Fruit fly (Drosophila melanogaster): ENCODE measurements around the gene Ilp6.

The Ilp6 gene

dm6 chrX:2334556-2335137 is at the start of gene Ilp6:
TSS of gene Ilp6 (minus strand) at chrX:2334658.
- TF ChIP-seq noc (tag; optimal IDR thresholded peaks at IDR 0.05) = no peak

dm6 chrX:2383121-2383848 is 48.8 kb upstream of the Ilp6 start:
- TF ChIP-seq noc (tag; optimal IDR thresholded peaks at IDR 0.05) = no peak

- no peak for TF ChIP-seq noc (tag; optimal IDR thresholded peaks at IDR 0.05)
Observed at dm6 chrX:2366171-2366570, 31.7 kb upstream of the Ilp6 start, which contains the start of gene CG2841. TSS of gene CG2841 (minus strand) at chrX:2366356.

dm6 chrX:2365405-2365804 is 30.9 kb upstream of the Ilp6 start:
- TF ChIP-seq noc (tag; optimal IDR thresholded peaks at IDR 0.05) = no peak

dm6 chrX:2363733-2364132 is 29.3 kb upstream of the Ilp6 start:
- no peak for TF ChIP-seq noc (tag; optimal IDR thresholded peaks at IDR 0.05)

- no peak for TF ChIP-seq noc (tag; optimal IDR thresholded peaks at IDR 0.05)
Observed at dm6 chrX:2362414-2362813, 28.0 kb upstream of the Ilp6 start.

- no peak for TF ChIP-seq noc (tag; optimal IDR thresholded peaks at IDR 0.05)
Observed at dm6 chrX:2360992-2361391, 26.5 kb upstream of the Ilp6 start.

dm6 chrX:2359845-2360244 is 25.4 kb upstream of the Ilp6 start:
- TF ChIP-seq noc (tag; optimal IDR thresholded peaks at IDR 0.05) = no peak

dm6 chrX:2358195-2358594 is 23.7 kb upstream of the Ilp6 start:
- no peak for TF ChIP-seq noc (tag; optimal IDR thresholded peaks at IDR 0.05)

dm6 chrX:2356441-2356840 is 22.0 kb upstream of the Ilp6 start:
- TF ChIP-seq noc (tag; optimal IDR thresholded peaks at IDR 0.05) = no peak

dm6 chrX:2355531-2355986 is 21.1 kb upstream of the Ilp6 start:
- TF ChIP-seq noc (tag; optimal IDR thresholded peaks at IDR 0.05) = peak; percentile 44

- TF ChIP-seq noc (tag; optimal IDR thresholded peaks at IDR 0.05) = no peak
Observed at dm6 chrX:2354169-2354568, 19.7 kb upstream of the Ilp6 start.

dm6 chrX:2352819-2353218 is 18.4 kb upstream of the Ilp6 start:
- no peak for TF ChIP-seq noc (tag; optimal IDR thresholded peaks at IDR 0.05)

- TF ChIP-seq noc (tag; optimal IDR thresholded peaks at IDR 0.05) = no peak
Observed at dm6 chrX:2350228-2350564, 15.7 kb upstream of the Ilp6 start.

- TF ChIP-seq noc (tag; optimal IDR thresholded peaks at IDR 0.05) = no peak
Observed at dm6 chrX:2349510-2350227, 15.2 kb upstream of the Ilp6 start.

- TF ChIP-seq noc (tag; optimal IDR thresholded peaks at IDR 0.05) = no peak
Observed at dm6 chrX:2344370-2344769, 9.9 kb upstream of the Ilp6 start, which contains the start of gene mRpL14. TSS of gene mRpL14 (minus strand) at chrX:2344649.
